Fruit fly (Drosophila melanogaster) whole organism, embryonic: ENCODE measurements around the gene Wdr92.
A peak's percentile ranks its signal among the peaks of the same experiment; 100 is the strongest.

Experiments
- CG10321 ChIP-seq: fragments of 200-800 bp; sonication (Bioruptor generic); IDR thresholded peaks from 2 replicates; pipeline ENCODE4 v1.3.6; 2022; ENCODE audit warnings: missing biosample characterization, missing genetic modification characterization
- CG12769 ChIP-seq: fragments of 200-800 bp; sonication (Bioruptor generic); optimal IDR thresholded peaks from 2 replicates; lab custom pipeline; 2019; ENCODE audit warnings: missing biosample characterization, mild to moderate bottlenecking, missing genetic modification characterization, moderate library complexity
- CG15514 ChIP-seq: fragments of 200-800 bp; sonication (Bioruptor generic); optimal IDR thresholded peaks from 3 replicates; lab custom pipeline; 2017; ENCODE audit warnings: missing biosample characterization, missing genetic modification characterization, mild to moderate bottlenecking, moderate library complexity, missing genetic modification reagents
- CG4360 ChIP-seq: fragments of 200-800 bp; sonication (Bioruptor generic); IDR thresholded peaks from 2 replicates; pipeline ENCODE4 v1.3.6; 2022; ENCODE audit warnings: missing biosample characterization, missing genetic modification characterization
- CG43689 ChIP-seq: fragments of 200-800 bp; sonication (Bioruptor generic); IDR thresholded peaks from 2 replicates; pipeline ENCODE4 v1.3.6; 2022; ENCODE audit warnings: missing biosample characterization, missing genetic modification characterization
- CG4617 ChIP-seq: fragments of 200-800 bp; sonication (Bioruptor generic); optimal IDR thresholded peaks from 3 replicates; lab custom pipeline; 2016; ENCODE audit warnings: missing biosample characterization, missing genetic modification characterization, borderline replicate concordance
- Dbx ChIP-seq: fragments of 200-800 bp; sonication (Bioruptor generic); IDR thresholded peaks from 3 replicates; pipeline ENCODE4 v1.3.6; 2022; ENCODE audit warnings: missing biosample characterization, missing genetic modification characterization
- Deaf1 ChIP-seq: fragments of 200-800 bp; optimal IDR thresholded peaks from 3 replicates; lab custom pipeline; 2019; ENCODE audit warnings: missing biosample characterization, mild to moderate bottlenecking, missing genetic modification characterization, moderate library complexity
- Doc2 ChIP-seq: fragments of 200-800 bp; sonication (Bioruptor generic); IDR thresholded peaks from 2 replicates; pipeline ENCODE4 v1.3.6; 2022; ENCODE audit warnings: missing biosample characterization, missing genetic modification characterization
- Eip74EF ChIP-seq, 2 experiments: fragments of 200-800 bp in 1 of 2; fragments of >200 bp in 1 of 2; sonication (Bioruptor generic) in 1 of 2; optimal IDR thresholded peaks; 2 replicates each; lab custom pipeline; 2017 to 2019; ENCODE audit warnings: missing biosample characterization in 2 of 2, missing genetic modification characterization in 2 of 2, mild to moderate bottlenecking in 1 of 2, moderate library complexity in 1 of 2
- Ets65A ChIP-seq: fragments of 200-800 bp; sonication (Bioruptor generic); peaks from one replicate; lab custom pipeline; 2016; ENCODE audit warnings: missing biosample characterization, missing genetic modification characterization
- HmgD ChIP-seq: fragments of 200-800 bp; sonication (Bioruptor generic); optimal IDR thresholded peaks from 3 replicates; lab custom pipeline; 2016; ENCODE audit warnings: missing biosample characterization, missing genetic modification characterization
- Hmr ChIP-seq: fragments of 200-800 bp; sonication (Bioruptor generic); optimal IDR thresholded peaks from 3 replicates; lab custom pipeline; 2017; ENCODE audit warnings: mild to moderate bottlenecking, missing biosample characterization, missing genetic modification reagents, missing genetic modification characterization
- MESR4 ChIP-seq: fragments of 200-800 bp; sonication (Bioruptor generic); optimal IDR thresholded peaks from 2 replicates; lab custom pipeline; 2018; ENCODE audit warnings: missing biosample characterization, mild to moderate bottlenecking, missing genetic modification characterization, moderate library complexity
- Mad ChIP-seq: fragments of 200-800 bp; sonication (Bioruptor generic); optimal IDR thresholded peaks from 2 replicates; lab custom pipeline; 2016; ENCODE audit warnings: missing biosample characterization, missing genetic modification characterization
- Med ChIP-seq: fragments of 200-800 bp; sonication (Bioruptor generic); peaks from one replicate; lab custom pipeline; 2016; ENCODE audit warnings: missing biosample characterization, missing genetic modification characterization, mild to moderate bottlenecking, inconsistent platforms, moderate library complexity
- bsh ChIP-seq, 2 experiments: fragments of 200-800 bp; sonication (Bioruptor generic); optimal IDR thresholded peaks; 2 replicates each; lab custom pipeline; 2017 to 2018; ENCODE audit warnings: mild to moderate bottlenecking in 2 of 2, missing biosample characterization in 2 of 2, missing genetic modification characterization in 2 of 2, moderate library complexity in 1 of 2
- cad ChIP-seq: fragments of >200 bp; optimal IDR thresholded peaks from 2 replicates; lab custom pipeline; 2017; ENCODE audit warnings: missing biosample characterization, missing genetic modification characterization
- chinmo ChIP-seq: fragments of 200-800 bp; sonication (Bioruptor generic); IDR thresholded peaks from 4 replicates; pipeline ENCODE4 v1.3.6; 2022; ENCODE audit warnings: missing biosample characterization, missing genetic modification characterization; ENCODE audit not compliant: partially characterized antibody
- dysf ChIP-seq: fragments of 200-800 bp; sonication (Bioruptor generic); IDR thresholded peaks from 3 replicates; pipeline ENCODE4 v1.3.6; 2022; ENCODE audit warnings: missing biosample characterization, missing genetic modification characterization
- ftz-f1 ChIP-seq: fragments of 200-800 bp; sonication (Bioruptor generic); optimal IDR thresholded peaks from 2 replicates; lab custom pipeline; 2016; ENCODE audit warnings: missing biosample characterization, missing genetic modification characterization
- fu2 ChIP-seq: fragments of 200-800 bp; sonication (Bioruptor generic); optimal IDR thresholded peaks from 2 replicates; lab custom pipeline; 2016; ENCODE audit warnings: missing biosample characterization, missing genetic modification characterization
- grn ChIP-seq: fragments of 200-800 bp; sonication (Bioruptor generic); optimal IDR thresholded peaks from 3 replicates; lab custom pipeline; 2017; ENCODE audit warnings: missing biosample characterization, missing genetic modification characterization
- lab ChIP-seq: fragments of 200-800 bp; sonication (Bioruptor generic); optimal IDR thresholded peaks from 3 replicates; lab custom pipeline; 2017; ENCODE audit warnings: missing biosample characterization, missing genetic modification characterization, mild to moderate bottlenecking, moderate library complexity, missing genetic modification reagents
- lbe ChIP-seq: fragments of 200-800 bp; sonication (Bioruptor generic); optimal IDR thresholded peaks from 2 replicates; lab custom pipeline; 2016; ENCODE audit warnings: missing biosample characterization, mild to moderate bottlenecking, missing genetic modification characterization
- nmo ChIP-seq: fragments of 200-800 bp; sonication (Bioruptor generic); optimal IDR thresholded peaks from 2 replicates; lab custom pipeline; 2018; ENCODE audit warnings: missing biosample characterization, mild to moderate bottlenecking, missing genetic modification characterization, moderate library complexity
- sd ChIP-seq: fragments of 200-800 bp; sonication (Bioruptor generic); optimal IDR thresholded peaks from 3 replicates; lab custom pipeline; 2018; ENCODE audit warnings: missing biosample characterization, mild to moderate bottlenecking, missing genetic modification characterization, moderate library complexity
- sisA ChIP-seq: fragments of 200-800 bp; sonication (Bioruptor generic); IDR thresholded peaks from 2 replicates; pipeline ENCODE4 v1.3.6; 2022; ENCODE audit warnings: missing biosample characterization, missing genetic modification characterization
- twi ChIP-seq: fragments of 200-800 bp; optimal IDR thresholded peaks from 2 replicates; lab custom pipeline; 2019; ENCODE audit warnings: missing biosample characterization, mild to moderate bottlenecking, missing genetic modification characterization, moderate library complexity
- tx ChIP-seq: fragments of 200-800 bp; sonication (Bioruptor generic); optimal IDR thresholded peaks from 2 replicates; lab custom pipeline; 2016; ENCODE audit warnings: missing biosample characterization, missing genetic modification characterization

Gene Wdr92

dm6 chr3L:17924005-17924755 is 16.2 kb downstream of the Wdr92 start:
- TF ChIP-seq fu2 (GFP tag; lab: Kevin White, UChicago), result no peak
- TF ChIP-seq Dbx, result no peak
- TF ChIP-seq CG10321 (GFP tag; lab: Robert Waterston, UW), result 0 out of 2 replicates have a peak, but pooled peaks have one; percentile 7
- TF ChIP-seq CG12769, result peak; percentile 31
- no peak for TF ChIP-seq nmo (GFP tag; lab: Kevin White, UChicago)
- TF ChIP-seq Med (GFP tag; lab: Kevin White, UChicago), result peak; percentile 76
- peak; percentile 52 for TF ChIP-seq Deaf1 (tag; lab: Kevin White, UChicago)
- peak; percentile 71 for TF ChIP-seq ftz-f1 (GFP tag; lab: Kevin White, UChicago)
- peak; percentile 11 for TF ChIP-seq sd (tag; lab: Kevin White, UChicago)
- TF ChIP-seq Mad, result no peak
- TF ChIP-seq Hmr (GFP tag; lab: Kevin White, UChicago), result no peak
- peak; percentile 25; the same call in 1 of the 2 replicates for TF ChIP-seq CG4360 (GFP tag; lab: Robert Waterston, UW)
- TF ChIP-seq lab (GFP tag; lab: Kevin White, UChicago), result peak; percentile 27
- TF ChIP-seq cad (GFP tag; lab: Kevin White, UChicago), result no peak
- no peak for TF ChIP-seq sisA
- peak; percentile 69 for TF ChIP-seq grn
- peak in 1 of 2 experiments; percentile 50 for TF ChIP-seq Eip74EF (GFP tag; optimal IDR thresholded peaks at IDR 0.05; lab: Kevin White, UChicago)
- no peak for TF ChIP-seq HmgD (GFP tag; lab: Kevin White, UChicago)
- TF ChIP-seq CG15514 (GFP tag; lab: Kevin White, UChicago), result no peak
- TF ChIP-seq chinmo (GFP tag; lab: Robert Waterston, UW), result peak; percentile 81; the same call in 2 of the 4 replicates

dm6 chr3L:17925180-17925753 is 17.3 kb downstream of the Wdr92 start:
- TF ChIP-seq lbe (peak; percentile 39), MESR4 (GFP tag; lab: Kevin White, UChicago) (no peak)

DNA sequence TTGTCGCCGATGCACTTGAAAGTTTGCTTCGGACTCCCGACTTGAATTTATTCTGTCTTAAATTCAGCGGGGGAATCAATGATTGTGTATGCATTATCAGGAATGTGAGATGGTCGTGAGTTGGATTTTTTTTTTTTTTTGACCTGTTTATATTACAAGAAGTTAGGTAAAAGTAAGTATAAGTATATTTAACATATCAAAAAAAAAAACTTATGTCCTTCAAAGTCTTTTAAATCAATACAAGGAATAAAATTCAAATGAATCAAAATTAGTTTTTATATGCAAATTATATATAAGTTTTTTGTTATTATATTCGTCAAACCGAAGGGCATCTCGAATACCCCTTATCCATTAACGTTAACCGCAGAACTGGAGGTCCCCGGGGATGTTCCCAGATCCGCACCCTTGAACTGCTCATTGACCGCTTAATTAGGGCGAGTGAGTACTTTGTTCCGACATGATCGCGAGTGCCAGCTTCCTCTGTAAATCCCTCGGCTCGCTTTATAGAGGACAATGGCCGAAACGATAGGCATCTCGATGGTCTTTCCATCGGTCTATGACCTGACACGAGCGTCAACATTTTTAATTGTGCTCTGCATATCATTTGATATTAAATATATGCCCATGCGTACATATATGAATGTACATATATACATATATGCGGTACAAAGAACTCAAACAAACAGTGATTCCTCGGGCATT is 18.8 kb downstream of the Wdr92 start:
- TF ChIP-seq CG4617 (GFP tag; lab: Kevin White, UChicago) (no peak), bsh (GFP tag; optimal IDR thresholded peaks at IDR 0.05; lab: Kevin White, UChicago) (peak in 1 of 2 experiments; percentile 20)

DNA sequence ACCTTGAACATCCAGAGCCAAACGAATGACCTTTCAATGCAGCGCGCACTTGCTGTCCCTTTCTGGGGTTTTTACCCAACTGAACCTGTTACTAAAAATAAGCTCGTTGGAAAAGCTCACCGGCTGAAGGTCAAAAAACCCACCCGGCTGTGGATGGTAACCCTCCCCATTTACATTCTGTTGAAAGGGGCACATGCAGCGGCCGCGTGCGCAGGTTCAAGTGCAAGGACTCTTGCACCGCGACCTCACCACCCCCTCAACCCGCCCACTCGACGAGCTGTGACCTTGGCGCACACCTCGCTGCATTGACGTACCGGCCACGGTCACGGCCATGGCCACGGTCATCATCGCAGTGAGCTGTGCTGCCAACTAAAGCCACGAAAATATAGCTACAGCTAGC is 20.2 kb downstream of the Wdr92 start:
- TF ChIP-seq Doc2 (GFP tag; lab: Robert Waterston, UW), result no peak
- no peak for TF ChIP-seq tx (GFP tag; lab: Kevin White, UChicago)
- TF ChIP-seq chinmo (GFP tag; lab: Robert Waterston, UW), result 0 out of 4 replicates have a peak, but pooled peaks have one; percentile 18
- no peak for TF ChIP-seq CG43689 (GFP tag; lab: Robert Waterston, UW)
- peak; percentile 74 for TF ChIP-seq Ets65A (GFP tag; lab: Kevin White, UChicago)
- no peak for TF ChIP-seq twi (tag; lab: Kevin White, UChicago)
- peak; percentile 20 for TF ChIP-seq Med (GFP tag; lab: Kevin White, UChicago)
- TF ChIP-seq dysf (GFP tag; lab: Robert Waterston, UW), result 0 out of 3 replicates have a peak, but pooled peaks have one; percentile 18
- peak; percentile 69 for TF ChIP-seq ftz-f1 (GFP tag; lab: Kevin White, UChicago)
